Fruit fly (Drosophila melanogaster) whole organism, pupa: ENCODE measurements around the gene Nazo.

Source experiments
- CG10348 ChIP-seq: fragments of 200-800 bp; sonication (Bioruptor generic); IDR thresholded peaks from 2 replicates; pipeline ENCODE4 v1.3.6; 2022; ENCODE audit warnings: missing biosample characterization, missing genetic modification characterization
- CG12605 ChIP-seq: fragments of 200-800 bp; sonication (Bioruptor generic); IDR thresholded peaks from 2 replicates; pipeline ENCODE4 v1.3.6; 2022; ENCODE audit warnings: missing biosample characterization, missing genetic modification characterization
- CG15710 ChIP-seq: fragments of 200-800 bp; sonication (Bioruptor generic); optimal IDR thresholded peaks from 2 replicates; lab custom pipeline; 2018; ENCODE audit warnings: missing biosample characterization, mild to moderate bottlenecking, missing genetic modification characterization, moderate library complexity
- CG17806 ChIP-seq: fragments of 200-800 bp; sonication (Bioruptor generic); optimal IDR thresholded peaks from 2 replicates; lab custom pipeline; 2018; ENCODE audit warnings: missing biosample characterization, mild to moderate bottlenecking, missing genetic modification characterization, moderate library complexity

dm6 chr3R:8275031-8275430 lies 12.6 kb upstream of the Nazo start:
- TF ChIP-seq CG15710 (no peak), CG12605 (GFP tag; lab: Robert Waterston, UW) (no peak), CG17806 (no peak), CG10348 (GFP tag; lab: Robert Waterston, UW) (no peak)
